Fruit fly (Drosophila melanogaster) whole organism, prepupa: Measurements from ENCODE around the gene CG16959.

Source experiments
- Blimp-1 ChIP-seq: fragments of 200-800 bp; sonication (Bioruptor generic); optimal IDR thresholded peaks from 3 replicates; lab custom pipeline; 2017; ENCODE audit warnings: missing biosample characterization, missing genetic modification characterization, mild to moderate bottlenecking, moderate library complexity, missing genetic modification reagents
- CG10631 ChIP-seq: fragments of 200-800 bp; sonication (Bioruptor generic); optimal IDR thresholded peaks from 2 replicates; lab custom pipeline; 2016; ENCODE audit warnings: missing biosample characterization, missing genetic modification characterization
- CG11902 ChIP-seq: fragments of 200-800 bp; sonication (Bioruptor generic); optimal IDR thresholded peaks from 3 replicates; lab custom pipeline; 2016; ENCODE audit warnings: missing biosample characterization, missing genetic modification characterization
- CG15336 ChIP-seq: fragments of 200-800 bp; sonication (Bioruptor generic); IDR thresholded peaks from 2 replicates; pipeline ENCODE4 v1.3.6; 2022; ENCODE audit warnings: missing biosample characterization, missing genetic modification characterization
- CG1621 ChIP-seq: fragments of 200-800 bp; sonication (Bioruptor generic); optimal IDR thresholded peaks from 3 replicates; lab custom pipeline; 2018; ENCODE audit warnings: missing biosample characterization, mild to moderate bottlenecking, missing genetic modification characterization
- CG3032 ChIP-seq: fragments of 200-800 bp; optimal IDR thresholded peaks from 2 replicates; lab custom pipeline; 2019; ENCODE audit warnings: missing biosample characterization, mild to moderate bottlenecking, missing genetic modification characterization, moderate library complexity
- CG31627 ChIP-seq: fragments of 200-800 bp; sonication (Bioruptor generic); optimal IDR thresholded peaks from 3 replicates; lab custom pipeline; 2016; ENCODE audit warnings: missing biosample characterization, missing genetic modification characterization
- CG3919 ChIP-seq: fragments of 200-800 bp; sonication (Bioruptor generic); optimal IDR thresholded peaks from 3 replicates; lab custom pipeline; 2016; ENCODE audit warnings: missing biosample characterization, missing genetic modification characterization
- CG4318 ChIP-seq: fragments of 200-800 bp; sonication (Bioruptor generic); optimal IDR thresholded peaks from 3 replicates; lab custom pipeline; 2017; ENCODE audit warnings: missing biosample characterization, mild to moderate bottlenecking, missing genetic modification characterization
- CG6163 ChIP-seq: fragments of 200-800 bp; sonication (Bioruptor generic); IDR thresholded peaks from 3 replicates; pipeline ENCODE4 v1.3.6; 2022; ENCODE audit warnings: missing biosample characterization, missing genetic modification characterization
- CG6276 ChIP-seq: fragments of 200-800 bp; sonication (Bioruptor generic); optimal IDR thresholded peaks from 2 replicates; lab custom pipeline; 2017; ENCODE audit warnings: missing biosample characterization, mild to moderate bottlenecking, missing genetic modification characterization
- CG6792 ChIP-seq: fragments of 200-800 bp; sonication (Bioruptor generic); optimal IDR thresholded peaks from 3 replicates; lab custom pipeline; 2016; ENCODE audit warnings: missing biosample characterization, missing genetic modification characterization
- CG7368 ChIP-seq: fragments of 200-800 bp; sonication (Bioruptor generic); optimal IDR thresholded peaks from 3 replicates; lab custom pipeline; 2016; ENCODE audit warnings: missing biosample characterization, missing genetic modification characterization
- CG8119 ChIP-seq: fragments of 200-800 bp; sonication (Bioruptor generic); IDR thresholded peaks from 3 replicates; pipeline ENCODE4 v1.3.6; 2022; ENCODE audit warnings: missing biosample characterization, missing genetic modification characterization
- CG8319 ChIP-seq: fragments of 200-800 bp; sonication (Bioruptor generic); optimal IDR thresholded peaks from 3 replicates; lab custom pipeline; 2016; ENCODE audit warnings: missing biosample characterization, missing genetic modification characterization
- CG8632 ChIP-seq: fragments of 200-800 bp; sonication (Bioruptor generic); optimal IDR thresholded peaks from 3 replicates; lab custom pipeline; 2016; ENCODE audit warnings: missing biosample characterization, missing genetic modification characterization
- Eip75B ChIP-seq: fragments of 200-800 bp; sonication (Bioruptor generic); optimal IDR thresholded peaks from 3 replicates; lab custom pipeline; 2016; ENCODE audit warnings: missing biosample characterization, missing genetic modification characterization
- Eip78C ChIP-seq: fragments of 200-800 bp; sonication (Bioruptor generic); peaks from one replicate; lab custom pipeline; 2016; ENCODE audit warnings: missing biosample characterization, missing genetic modification characterization
- Eip93F ChIP-seq: fragments of 200-800 bp; sonication (Bioruptor generic); optimal IDR thresholded peaks from 2 replicates; lab custom pipeline; 2016; ENCODE audit warnings: missing biosample characterization, mild to moderate bottlenecking, missing genetic modification characterization
- Ets96B ChIP-seq: fragments of 200-800 bp; optimal IDR thresholded peaks from 2 replicates; lab custom pipeline; 2019; ENCODE audit warnings: missing biosample characterization, mild to moderate bottlenecking, missing genetic modification characterization, moderate library complexity
- Hr38 ChIP-seq: sonication (Bioruptor generic); optimal IDR thresholded peaks from 2 replicates; lab custom pipeline; 2016; ENCODE audit warnings: missing biosample characterization, missing genetic modification characterization
- Hr39 ChIP-seq: fragments of 200-800 bp; sonication (Bioruptor generic); optimal IDR thresholded peaks from 2 replicates; lab custom pipeline; 2016; ENCODE audit warnings: missing biosample characterization, missing genetic modification characterization
- Hr4 ChIP-seq: fragments of 200-800 bp; sonication (Bioruptor generic); optimal IDR thresholded peaks from 3 replicates; lab custom pipeline; 2016; ENCODE audit warnings: missing biosample characterization, missing genetic modification characterization
- Met ChIP-seq: fragments of 200-800 bp; sonication (Bioruptor generic); optimal IDR thresholded peaks from 3 replicates; lab custom pipeline; 2016; ENCODE audit warnings: missing biosample characterization, missing genetic modification characterization
- OdsH ChIP-seq: fragments of 200-800 bp; sonication (Bioruptor generic); optimal IDR thresholded peaks from 3 replicates; lab custom pipeline; 2016; ENCODE audit warnings: missing biosample characterization, missing genetic modification characterization
- Smox ChIP-seq: fragments of 200-800 bp; sonication (Bioruptor generic); optimal IDR thresholded peaks from 3 replicates; lab custom pipeline; 2016; ENCODE audit warnings: missing biosample characterization, missing genetic modification characterization
- Sox102F ChIP-seq: fragments of 200-800 bp; sonication (Bioruptor generic); optimal IDR thresholded peaks from 2 replicates; lab custom pipeline; 2016; ENCODE audit warnings: missing biosample characterization, mild to moderate bottlenecking, missing genetic modification characterization
- achi ChIP-seq: fragments of 200-800 bp; sonication (Bioruptor generic); optimal IDR thresholded peaks from 3 replicates; lab custom pipeline; 2016; ENCODE audit warnings: missing biosample characterization, missing genetic modification characterization
- acj6 ChIP-seq: fragments of 200-800 bp; sonication (Bioruptor generic); optimal IDR thresholded peaks from 3 replicates; lab custom pipeline; 2016; ENCODE audit warnings: missing biosample characterization, missing genetic modification characterization
- dac ChIP-seq: fragments of 200-800 bp; sonication (Bioruptor generic); optimal IDR thresholded peaks from 2 replicates; lab custom pipeline; 2017; ENCODE audit warnings: missing biosample characterization, mild to moderate bottlenecking, missing genetic modification characterization
- esn ChIP-seq: fragments of 200-800 bp; sonication (Bioruptor generic); optimal IDR thresholded peaks from 2 replicates; lab custom pipeline; 2016; ENCODE audit warnings: missing biosample characterization, mild to moderate bottlenecking, missing genetic modification characterization, moderate library complexity
- fd59A ChIP-seq: fragments of 200-800 bp; sonication (Bioruptor generic); optimal IDR thresholded peaks from 2 replicates; lab custom pipeline; 2017; ENCODE audit warnings: missing biosample characterization, mild to moderate bottlenecking, missing genetic modification characterization, missing genetic modification reagents
- lz ChIP-seq: fragments of 200-800 bp; sonication (Bioruptor generic); optimal IDR thresholded peaks from 3 replicates; lab custom pipeline; 2016; ENCODE audit warnings: missing biosample characterization, missing genetic modification characterization
- pdm3 ChIP-seq: fragments of 200-800 bp; sonication (Bioruptor generic); optimal IDR thresholded peaks from 3 replicates; lab custom pipeline; 2016; ENCODE audit warnings: missing biosample characterization, missing genetic modification characterization
- salr ChIP-seq, 2 experiments: fragments of 200-800 bp; sonication (Bioruptor generic); optimal IDR thresholded peaks; 3 replicates each; lab custom pipeline; 2016 to 2018; ENCODE audit warnings: missing biosample characterization in 2 of 2, missing genetic modification characterization in 2 of 2, mild to moderate bottlenecking in 1 of 2
- spab ChIP-seq: fragments of 200-800 bp; sonication (Bioruptor generic); optimal IDR thresholded peaks from 2 replicates; lab custom pipeline; 2017; ENCODE audit warnings: missing biosample characterization, mild to moderate bottlenecking, missing genetic modification characterization, missing genetic modification reagents
- ss ChIP-seq, 2 experiments: fragments of 200-800 bp; sonication (Bioruptor generic); optimal IDR thresholded peaks; 2 replicates in 1 of 2; 3 replicates in 1 of 2; lab custom pipeline; 2017 to 2018; ENCODE audit warnings: mild to moderate bottlenecking in 2 of 2, missing biosample characterization in 2 of 2, missing genetic modification characterization in 2 of 2, moderate library complexity in 1 of 2
- vri ChIP-seq: fragments of 200-800 bp; sonication (Bioruptor generic); optimal IDR thresholded peaks from 3 replicates; lab custom pipeline; 2016; ENCODE audit warnings: missing biosample characterization, mild to moderate bottlenecking, missing genetic modification characterization

Gene CG16959

DNA sequence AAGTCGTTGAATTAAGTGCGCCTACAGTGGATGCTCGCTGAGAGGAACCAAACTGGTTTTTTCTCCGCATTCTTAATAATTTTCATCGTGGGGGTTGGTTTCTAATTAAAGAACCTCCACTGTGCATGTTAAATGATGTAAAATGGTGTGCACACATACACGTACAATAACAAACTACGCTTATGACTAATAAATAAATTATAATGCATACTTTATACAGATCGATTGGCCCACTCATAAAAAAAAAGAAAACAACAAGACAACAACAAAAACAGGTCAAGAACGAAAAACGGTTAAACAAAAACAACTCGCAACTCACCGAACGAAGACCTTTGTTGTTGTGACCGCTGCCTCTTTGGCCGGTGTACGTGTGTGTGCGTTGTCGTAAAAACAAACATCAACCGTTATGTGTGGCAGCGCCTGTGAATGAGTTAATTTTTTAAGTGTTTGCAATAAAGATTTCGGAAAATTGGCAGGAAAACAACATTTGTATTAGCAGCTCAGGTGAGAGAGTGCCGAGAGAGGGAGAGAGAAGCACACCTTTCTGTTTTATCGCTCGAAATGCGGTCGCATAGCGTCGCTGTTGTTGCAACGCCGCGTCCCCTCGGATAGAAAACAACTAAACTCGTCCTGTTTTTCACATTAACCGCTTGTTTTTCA is 31.1 kb downstream of the CG16959 start (continued):
- peak; percentile 44; the same call in 1 of the 2 replicates for TF ChIP-seq CG15336 (GFP tag; lab: Robert Waterston, UW)
- TF ChIP-seq esn, result peak; percentile 37
- peak; percentile 73 for TF ChIP-seq Eip78C (GFP tag; lab: Kevin White, UChicago)
- no peak for TF ChIP-seq CG10631 (GFP tag; lab: Kevin White, UChicago)
- TF ChIP-seq Met (GFP tag; lab: Kevin White, UChicago), result peak; percentile 4
- no peak for TF ChIP-seq CG6163 (GFP tag; lab: Robert Waterston, UW)
- TF ChIP-seq CG7368 (GFP tag; lab: Kevin White, UChicago), result no peak
- TF ChIP-seq dac (GFP tag; lab: Kevin White, UChicago), result no peak
- peak; percentile 40 for TF ChIP-seq CG31627 (GFP tag; lab: Kevin White, UChicago)
- peak; percentile 14 for TF ChIP-seq OdsH
- no peak for TF ChIP-seq salr (GFP tag; optimal IDR thresholded peaks at IDR 0.05; lab: Kevin White, UChicago)
- no peak for TF ChIP-seq CG11902 (GFP tag; lab: Kevin White, UChicago)
- TF ChIP-seq CG1621, result no peak
- no peak for TF ChIP-seq CG8319 (GFP tag; lab: Kevin White, UChicago)
- TF ChIP-seq Eip75B (GFP tag; lab: Kevin White, UChicago), result peak; percentile 15
- TF ChIP-seq CG3919, result no peak
- no peak for TF ChIP-seq achi (GFP tag; lab: Kevin White, UChicago)
- peak; percentile 35 for TF ChIP-seq pdm3
- TF ChIP-seq CG6792 (GFP tag; lab: Kevin White, UChicago), result peak; percentile 12
- TF ChIP-seq Sox102F (GFP tag; lab: Kevin White, UChicago), result peak; percentile 32
- TF ChIP-seq CG4318 (GFP tag; lab: Kevin White, UChicago), result no peak
- TF ChIP-seq Smox, result no peak

DNA sequence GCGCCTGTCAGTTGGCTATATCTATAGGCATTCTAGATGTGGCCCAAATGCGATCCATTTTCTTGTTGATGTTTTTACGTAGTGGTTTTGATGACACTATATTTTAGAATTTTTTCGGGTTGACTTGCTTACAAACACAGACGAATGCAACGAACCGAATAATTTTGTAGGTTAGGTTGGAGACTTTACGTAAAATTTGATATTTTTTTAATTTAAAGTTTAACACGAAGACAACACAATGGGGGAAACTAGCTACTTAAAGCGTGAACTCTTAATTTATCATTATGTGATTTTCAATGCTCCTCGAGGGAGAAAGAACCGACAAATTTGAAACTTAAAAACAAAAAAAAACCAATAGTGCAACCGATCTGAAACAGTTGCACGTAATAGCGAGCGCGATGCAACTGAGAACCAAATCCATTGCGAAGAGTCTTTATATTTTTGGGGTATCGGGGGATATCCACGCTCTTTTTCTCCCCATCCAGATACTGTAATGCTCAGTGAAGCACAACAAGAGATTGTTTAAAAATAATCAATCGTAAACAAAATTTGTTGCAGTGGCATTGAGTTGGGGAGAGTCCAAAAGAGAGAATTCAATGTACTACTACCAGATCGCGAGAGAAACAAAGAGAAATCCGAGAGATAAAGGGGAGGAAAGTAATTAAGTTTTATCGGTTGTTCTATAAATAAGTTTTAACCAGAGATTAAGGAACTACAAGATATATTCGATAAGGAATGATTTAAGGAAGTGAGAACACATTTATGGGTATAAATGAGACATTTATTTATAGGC is 35.0 kb downstream of the CG16959 start:
- no peak for TF ChIP-seq vri (GFP tag; lab: Kevin White, UChicago)
- TF ChIP-seq Hr39, result no peak
- no peak for TF ChIP-seq CG4318 (GFP tag; lab: Kevin White, UChicago)
- TF ChIP-seq lz (GFP tag; lab: Kevin White, UChicago), result no peak
- no peak for TF ChIP-seq ss (GFP tag; optimal IDR thresholded peaks at IDR 0.05; lab: Kevin White, UChicago)
- no peak for TF ChIP-seq Eip78C (GFP tag; lab: Kevin White, UChicago)
- TF ChIP-seq CG8119 (GFP tag; lab: Robert Waterston, UW), result no peak
- TF ChIP-seq Hr4 (GFP tag; lab: Kevin White, UChicago), result no peak
- TF ChIP-seq fd59A (GFP tag; lab: Kevin White, UChicago), result no peak
- no peak for TF ChIP-seq Blimp-1
- TF ChIP-seq CG8632 (GFP tag; lab: Kevin White, UChicago), result no peak
- no peak for TF ChIP-seq Hr38 (GFP tag; lab: Kevin White, UChicago)

DNA sequence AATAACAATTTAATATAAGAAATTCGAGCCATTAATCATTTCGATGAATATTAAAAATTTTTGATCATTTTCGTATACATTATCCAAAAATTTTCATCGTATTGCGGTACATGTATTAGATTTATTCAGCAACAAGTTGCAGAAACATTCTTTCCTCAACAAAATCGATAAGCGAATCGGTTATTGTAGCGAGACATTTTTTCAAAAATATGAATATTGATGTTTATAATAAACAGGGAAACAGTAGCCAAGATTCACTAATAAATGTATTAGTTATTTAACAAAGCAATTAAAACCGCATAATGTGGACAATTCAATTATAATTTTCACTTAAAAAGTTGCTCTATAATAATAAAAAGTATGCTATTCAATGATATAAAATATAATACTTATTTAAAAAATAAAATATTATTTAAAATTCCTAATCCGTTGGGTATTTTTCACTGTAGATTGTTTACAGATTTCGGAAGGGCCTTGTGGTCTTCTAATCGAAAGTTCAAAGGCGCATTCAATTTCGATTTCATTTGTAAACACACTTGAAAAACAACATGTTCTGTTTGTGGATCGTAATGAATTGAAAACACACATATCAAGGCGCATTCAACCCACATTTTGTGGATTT is 35.9 kb downstream of the CG16959 start:
- TF ChIP-seq CG3032 (no peak), Smox (no peak), spab (GFP tag; lab: Kevin White, UChicago) (no peak), CG11902 (GFP tag; lab: Kevin White, UChicago) (no peak), dac (GFP tag; lab: Kevin White, UChicago) (no peak), Eip93F (GFP tag; lab: Kevin White, UChicago) (no peak), CG3919 (no peak), CG8119 (GFP tag; lab: Robert Waterston, UW) (no peak), CG6276 (GFP tag; lab: Kevin White, UChicago) (no peak), CG6163 (GFP tag; lab: Robert Waterston, UW) (no peak), ss (GFP tag; optimal IDR thresholded peaks at IDR 0.05; lab: Kevin White, UChicago) (no peak), acj6 (GFP tag; lab: Kevin White, UChicago) (no peak), Ets96B (tag; lab: Kevin White, UChicago) (no peak), CG8632 (GFP tag; lab: Kevin White, UChicago) (no peak)
- TF ChIP-seq, all 60 proteins: peak for 0
